Worm (Caenorhabditis elegans) whole organism, L2 larva: ENCODE results near the gene ldp-1.

Experiments
- ZK546.5 ChIP-seq: sonication (generic microtip); optimal IDR thresholded peaks from 2 replicates; lab custom pipeline; 2017; ENCODE audit warnings: missing biosample characterization, missing genetic modification characterization
- egl-27 ChIP-seq: sonication (generic microtip); optimal IDR thresholded peaks from 3 replicates; lab custom pipeline; 2017; ENCODE audit warnings: missing biosample characterization, missing genetic modification reagents, missing genetic modification characterization
- nhr-25 ChIP-seq: fragments of 150-350 bp; sonication (generic microtip); optimal IDR thresholded peaks from 3 replicates; lab custom pipeline; 2014; ENCODE audit warnings: missing biosample characterization, missing genetic modification characterization

- no peak for TF ChIP-seq egl-27 (tag; lab: Kevin White, UChicago)
- no peak for TF ChIP-seq ZK546.5
- TF ChIP-seq nhr-25 (tag; lab: Kevin White, UChicago): no peak
Measured at ce11 chrV:2175242-2175641, 47.9 kb downstream of the ldp-1 start, which contains the start of gene C45H4.18.
